Fruit fly (Drosophila melanogaster): Measurements from ENCODE around the gene CG5280.

The CG5280 gene

DNA sequence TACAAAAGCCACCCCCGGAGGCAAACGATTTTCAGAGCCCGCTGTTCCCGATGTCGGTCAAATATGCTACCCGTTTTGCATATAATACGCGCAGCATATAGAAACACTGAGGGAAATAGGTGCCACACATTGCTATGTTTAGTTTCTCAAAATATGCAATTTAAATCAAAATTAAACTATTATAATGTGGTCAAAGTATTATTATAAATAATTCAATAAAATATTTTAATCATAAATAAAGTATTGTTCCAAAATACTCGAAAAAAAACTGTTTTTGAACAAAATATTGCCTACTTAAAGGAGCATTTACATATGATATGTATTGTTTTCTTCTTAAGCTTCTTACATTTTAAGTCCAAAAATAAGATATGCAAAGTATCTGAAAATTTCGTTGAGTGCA is 39.1 kb downstream of the CG5280 start (continued):
- peak; percentile 43 for TF ChIP-seq tio (GFP tag; optimal IDR thresholded peaks at IDR 0.05)
- no peak for TF ChIP-seq CG7786 (GFP tag; optimal IDR thresholded peaks at IDR 0.05)
- TF ChIP-seq eyg (GFP tag; optimal IDR thresholded peaks at IDR 0.05) = no peak
- no peak for TF ChIP-seq CG10274 (GFP tag; optimal IDR thresholded peaks at IDR 0.05)
- no peak for TF ChIP-seq pros (GFP tag; optimal IDR thresholded peaks at IDR 0.05)
- TF ChIP-seq yki (optimal IDR thresholded peaks at IDR 0.05) = no peak
- TF ChIP-seq Camta (GFP tag; optimal IDR thresholded peaks at IDR 0.05) = no peak
- no peak for TF ChIP-seq Mrtf (GFP tag; IDR thresholded peaks at IDR 0.05)
- no peak for TF ChIP-seq Dip2 (GFP tag; IDR thresholded peaks at IDR 0.05)
- no peak for TF ChIP-seq Doc2 (GFP tag; IDR thresholded peaks at IDR 0.05)
- no peak for TF ChIP-seq Aef1 (GFP tag; IDR thresholded peaks at IDR 0.05)
- TF ChIP-seq Pdp1 (GFP tag; optimal IDR thresholded peaks at IDR 0.05) = no peak
- TF ChIP-seq Meics (GFP tag; optimal IDR thresholded peaks at IDR 0.05) = peak; percentile 64
- TF ChIP-seq CG2116 (GFP tag; optimal IDR thresholded peaks at IDR 0.05) = no peak
- peak; percentile 31 for TF ChIP-seq Xbp1 (GFP tag; optimal IDR thresholded peaks at IDR 0.05)
- no peak for TF ChIP-seq amos (GFP tag; IDR thresholded peaks at IDR 0.05; ENCODE audit: partially characterized antibody)
- no peak for TF ChIP-seq Bdp1 (GFP tag; optimal IDR thresholded peaks at IDR 0.05)
- TF ChIP-seq pnt (GFP tag; optimal IDR thresholded peaks at IDR 0.05) = no peak
- no peak for TF ChIP-seq Drgx (GFP tag; IDR thresholded peaks at IDR 0.05)
- no peak for TF ChIP-seq mld (GFP tag; IDR thresholded peaks at IDR 0.05; ENCODE audit: partially characterized antibody)
- TF ChIP-seq danr (GFP tag; IDR thresholded peaks at IDR 0.05) = no peak
- TF ChIP-seq tna (GFP tag; IDR thresholded peaks at IDR 0.05; ENCODE audit: partially characterized antibody) = no peak
- no peak for TF ChIP-seq psq (GFP tag; optimal IDR thresholded peaks at IDR 0.05)
- no peak for TF ChIP-seq CG32767 (GFP tag; IDR thresholded peaks at IDR 0.05)
- TF ChIP-seq Hr51 (GFP tag; optimal IDR thresholded peaks at IDR 0.05) = peak in 1 of 2 experiments; percentile 74
- TF ChIP-seq bcd (GFP tag; optimal IDR thresholded peaks at IDR 0.05) = peak; percentile 49
- TF ChIP-seq Usf (GFP tag; optimal IDR thresholded peaks at IDR 0.05) = no peak
- TF ChIP-seq z (GFP tag; IDR thresholded peaks at IDR 0.05) = no peak
- no peak for TF ChIP-seq CG4404 (GFP tag; IDR thresholded peaks at IDR 0.05)
- no peak for TF ChIP-seq twi (tag; optimal IDR thresholded peaks at IDR 0.05)
- TF ChIP-seq trh (GFP tag; optimal IDR thresholded peaks at IDR 0.05) = no peak
- no peak for TF ChIP-seq BEAF-32 (GFP tag; optimal IDR thresholded peaks at IDR 0.05)
- peak; percentile 31 for TF ChIP-seq gsb-n (tag; optimal IDR thresholded peaks at IDR 0.05)
- no peak for TF ChIP-seq Optix (GFP tag; IDR thresholded peaks at IDR 0.05)
- no peak for TF ChIP-seq Dip3 (GFP tag; optimal IDR thresholded peaks at IDR 0.05)
- no peak for TF ChIP-seq CG14441 (GFP tag; IDR thresholded peaks at IDR 0.05)
- no peak for TF ChIP-seq CG1792 (GFP tag; optimal IDR thresholded peaks at IDR 0.05)
- TF ChIP-seq caup (GFP tag; optimal IDR thresholded peaks at IDR 0.05; ENCODE audit: severe bottlenecking) = peak; percentile 15
- TF ChIP-seq slbo (GFP tag; IDR thresholded peaks at IDR 0.05) = peak; percentile 43
- TF ChIP-seq Ada2b (GFP tag; IDR thresholded peaks at IDR 0.05) = peak; percentile 29; the same call in 1 of the 2 replicates
- TF ChIP-seq CG14667 (GFP tag; IDR thresholded peaks at IDR 0.05) = no peak
- no peak for TF ChIP-seq CG16779 (GFP tag; IDR thresholded peaks at IDR 0.05)
- no peak for TF ChIP-seq ranshi (GFP tag; IDR thresholded peaks at IDR 0.05)
- TF ChIP-seq CG6175 (GFP tag; IDR thresholded peaks at IDR 0.05) = no peak
- peak; percentile 43 for TF ChIP-seq CG17385 (GFP tag; optimal IDR thresholded peaks at IDR 0.05)
- TF ChIP-seq Hr39 (optimal IDR thresholded peaks at IDR 0.05) = no peak
- TF ChIP-seq Rfx (GFP tag; IDR thresholded peaks at IDR 0.05) = peak; percentile 20; the same call in 1 of the 2 replicates
- TF ChIP-seq CG3726 (GFP tag; IDR thresholded peaks at IDR 0.05) = no peak
- TF ChIP-seq CG11398 (GFP tag; optimal IDR thresholded peaks at IDR 0.05) = no peak
- TF ChIP-seq CG2202 (tag; optimal IDR thresholded peaks at IDR 0.05) = no peak
- TF ChIP-seq CG12155 (GFP tag; optimal IDR thresholded peaks at IDR 0.05) = no peak
- TF ChIP-seq CrebB (tag; optimal IDR thresholded peaks at IDR 0.05) = no peak
- no peak for TF ChIP-seq CG17568 (GFP tag; optimal IDR thresholded peaks at IDR 0.05)
